Fruit fly (Drosophila melanogaster) whole organism, embryonic: ENCODE results near the gene Syx8.

ENCODE experiments used
- Asciz ChIP-seq: fragments of 200-800 bp; sonication (Bioruptor generic); optimal IDR thresholded peaks from 2 replicates; lab custom pipeline; 2017; ENCODE audit warnings: missing biosample characterization, mild to moderate bottlenecking, missing genetic modification characterization, missing genetic modification reagents
- CG10147 ChIP-seq: fragments of 200-800 bp; sonication (Bioruptor generic); optimal IDR thresholded peaks from 2 replicates; lab custom pipeline; 2019; ENCODE audit warnings: missing biosample characterization, mild to moderate bottlenecking, missing genetic modification characterization, moderate library complexity
- CG10267 ChIP-seq: fragments of 200-800 bp; sonication (Bioruptor generic); optimal IDR thresholded peaks from 2 replicates; lab custom pipeline; 2018; ENCODE audit warnings: missing biosample characterization, mild to moderate bottlenecking, missing genetic modification characterization, moderate library complexity
- CG11247 ChIP-seq: fragments of 200-800 bp; sonication (Bioruptor generic); IDR thresholded peaks from 2 replicates; pipeline ENCODE4 v1.3.6; 2022; ENCODE audit warnings: missing biosample characterization, missing genetic modification characterization
- CG11696 ChIP-seq: fragments of 200-800 bp; sonication (Bioruptor generic); IDR thresholded peaks from 2 replicates; pipeline ENCODE4 v1.3.6; 2022; ENCODE audit warnings: missing biosample characterization, missing genetic modification characterization
- CG12659 ChIP-seq: fragments of 200-800 bp; sonication (Bioruptor generic); optimal IDR thresholded peaks from 3 replicates; lab custom pipeline; 2017; ENCODE audit warnings: mild to moderate bottlenecking, missing biosample characterization, missing genetic modification reagents, missing genetic modification characterization
- CG12942 ChIP-seq: fragments of 200-800 bp; sonication (Bioruptor generic); optimal IDR thresholded peaks from 3 replicates; lab custom pipeline; 2016; ENCODE audit warnings: missing biosample characterization, missing genetic modification characterization
- CG14050 ChIP-seq: fragments of 200-800 bp; sonication (Bioruptor generic); IDR thresholded peaks from 3 replicates; pipeline ENCODE4 v1.3.6; 2022; ENCODE audit warnings: missing biosample characterization, missing genetic modification characterization
- CG14860 ChIP-seq: fragments of 200-800 bp; sonication (Bioruptor generic); IDR thresholded peaks from 3 replicates; pipeline ENCODE4 v1.3.6; 2022; ENCODE audit warnings: missing biosample characterization, missing genetic modification characterization; ENCODE audit not compliant: partially characterized antibody
- CG1602 ChIP-seq: fragments of 200-800 bp; sonication (Bioruptor generic); optimal IDR thresholded peaks from 3 replicates; lab custom pipeline; 2016; ENCODE audit warnings: missing biosample characterization, missing genetic modification characterization
- CG16813 ChIP-seq: fragments of 200-800 bp; sonication (Bioruptor generic); IDR thresholded peaks from 3 replicates; pipeline ENCODE4 v1.3.6; 2022; ENCODE audit warnings: missing biosample characterization, missing genetic modification characterization; ENCODE audit not compliant: partially characterized antibody
- CG18476 ChIP-seq: fragments of 200-800 bp; sonication (Bioruptor generic); optimal IDR thresholded peaks from 2 replicates; lab custom pipeline; 2016; ENCODE audit warnings: missing biosample characterization, mild to moderate bottlenecking, missing genetic modification characterization
- CG18599 ChIP-seq: fragments of 200-800 bp; sonication (Bioruptor generic); optimal IDR thresholded peaks from 3 replicates; lab custom pipeline; 2017; ENCODE audit warnings: missing biosample characterization, missing genetic modification characterization, mild to moderate bottlenecking, moderate library complexity, missing genetic modification reagents
- CG2129 ChIP-seq: fragments of 200-800 bp; sonication (Bioruptor generic); IDR thresholded peaks from 2 replicates; pipeline ENCODE4 v1.3.6; 2022; ENCODE audit warnings: missing biosample characterization, missing genetic modification characterization; ENCODE audit not compliant: partially characterized antibody
- CG2678 ChIP-seq: fragments of 200-800 bp; sonication (Bioruptor generic); optimal IDR thresholded peaks from 3 replicates; lab custom pipeline; 2019; ENCODE audit warnings: missing biosample characterization, mild to moderate bottlenecking, missing genetic modification characterization, moderate library complexity
- CG2875 ChIP-seq: fragments of 200-800 bp; sonication (Bioruptor generic); optimal IDR thresholded peaks from 2 replicates; lab custom pipeline; 2017; ENCODE audit warnings: missing biosample characterization, mild to moderate bottlenecking, missing genetic modification characterization, missing genetic modification reagents
- CG32767 ChIP-seq: fragments of 200-800 bp; sonication (Bioruptor generic); IDR thresholded peaks from 2 replicates; pipeline ENCODE4 v1.3.6; 2022; ENCODE audit warnings: missing biosample characterization, missing genetic modification characterization
- CG3281 ChIP-seq: fragments of 200-800 bp; sonication (Bioruptor generic); optimal IDR thresholded peaks from 3 replicates; lab custom pipeline; 2017; ENCODE audit warnings: missing biosample characterization, mild to moderate bottlenecking, missing genetic modification characterization
- CG33213 ChIP-seq: fragments of 200-800 bp; sonication (Bioruptor generic); optimal IDR thresholded peaks from 3 replicates; lab custom pipeline; 2016; ENCODE audit warnings: missing biosample characterization, missing genetic modification characterization
- CG3847 ChIP-seq: fragments of 200-800 bp; sonication (Bioruptor generic); IDR thresholded peaks from 2 replicates; pipeline ENCODE4 v1.3.6; 2022; ENCODE audit warnings: missing biosample characterization, missing genetic modification characterization
- CG4328 ChIP-seq: fragments of 200-800 bp; sonication (Bioruptor generic); optimal IDR thresholded peaks from 3 replicates; lab custom pipeline; 2017; ENCODE audit warnings: missing biosample characterization, missing genetic modification reagents, missing genetic modification characterization
- CG4820 ChIP-seq: fragments of 200-800 bp; sonication (Bioruptor generic); optimal IDR thresholded peaks from 3 replicates; lab custom pipeline; 2016; ENCODE audit warnings: missing biosample characterization, missing genetic modification characterization
- CG5953 ChIP-seq: fragments of 200-800 bp; sonication (Bioruptor generic); IDR thresholded peaks from 2 replicates; pipeline ENCODE4 v1.3.6; 2022; ENCODE audit warnings: missing biosample characterization, missing genetic modification characterization
- CG6813 ChIP-seq: fragments of 200-800 bp; sonication (Bioruptor generic); optimal IDR thresholded peaks from 2 replicates; lab custom pipeline; 2017; ENCODE audit warnings: missing biosample characterization, missing genetic modification characterization, mild to moderate bottlenecking, moderate library complexity, missing genetic modification reagents
- CG6854 ChIP-seq: fragments of 200-800 bp; sonication (Bioruptor generic); optimal IDR thresholded peaks from 3 replicates; lab custom pipeline; 2017; ENCODE audit warnings: missing biosample characterization, mild to moderate bottlenecking, missing genetic modification characterization
- H2.0 ChIP-seq: fragments of 200-800 bp; sonication (Bioruptor generic); IDR thresholded peaks from 2 replicates; pipeline ENCODE4 v1.3.6; 2022; ENCODE audit warnings: missing biosample characterization, missing genetic modification characterization
- Lhr ChIP-seq: fragments of 200-800 bp; sonication (Bioruptor generic); optimal IDR thresholded peaks from 3 replicates; lab custom pipeline; 2017; ENCODE audit warnings: mild to moderate bottlenecking, missing biosample characterization, missing genetic modification reagents, missing genetic modification characterization
- Mes4 ChIP-seq: fragments of 200-800 bp; sonication (Bioruptor generic); optimal IDR thresholded peaks from 2 replicates; lab custom pipeline; 2016; ENCODE audit warnings: missing biosample characterization, missing genetic modification characterization
- NC2α ChIP-seq: fragments of 200-800 bp; sonication (Bioruptor generic); optimal IDR thresholded peaks from 2 replicates; lab custom pipeline; 2016; ENCODE audit warnings: missing biosample characterization, missing genetic modification characterization
- Nf-YB ChIP-seq: fragments of 200-800 bp; sonication (Bioruptor generic); optimal IDR thresholded peaks from 3 replicates; lab custom pipeline; 2019; ENCODE audit warnings: missing biosample characterization, mild to moderate bottlenecking, missing genetic modification characterization, moderate library complexity
- Oli ChIP-seq: fragments of 200-800 bp; sonication (Bioruptor generic); optimal IDR thresholded peaks from 2 replicates; lab custom pipeline; 2018; ENCODE audit warnings: missing biosample characterization, mild to moderate bottlenecking, missing genetic modification characterization, moderate library complexity
- Sry-β ChIP-seq: fragments of 200-800 bp; sonication (Bioruptor generic); optimal IDR thresholded peaks from 2 replicates; lab custom pipeline; 2018; ENCODE audit warnings: missing biosample characterization, mild to moderate bottlenecking, missing genetic modification characterization, moderate library complexity
- Tbp ChIP-seq: fragments of >200 bp; optimal IDR thresholded peaks from 2 replicates; lab custom pipeline; 2018; ENCODE audit warnings: missing biosample characterization, missing genetic modification characterization
- abd-A ChIP-seq: fragments of 200-800 bp; sonication (Bioruptor generic); optimal IDR thresholded peaks from 3 replicates; lab custom pipeline; 2019; ENCODE audit warnings: missing biosample characterization, mild to moderate bottlenecking, missing genetic modification characterization, moderate library complexity
- al ChIP-seq: fragments of 200-800 bp; sonication (Bioruptor generic); IDR thresholded peaks from 2 replicates; pipeline ENCODE4 v1.3.6; 2022; ENCODE audit warnings: missing biosample characterization, missing genetic modification characterization
- aop ChIP-seq: fragments of 200-800 bp; sonication (Bioruptor generic); IDR thresholded peaks from 2 replicates; pipeline ENCODE4 v1.3.6; 2022; ENCODE audit warnings: missing biosample characterization, missing genetic modification characterization
- ap ChIP-seq: fragments of 200-800 bp; sonication (Bioruptor generic); IDR thresholded peaks from 2 replicates; pipeline ENCODE4 v1.3.6; 2022; ENCODE audit warnings: missing biosample characterization, missing genetic modification characterization
- az2 ChIP-seq: fragments of 200-800 bp; sonication (Bioruptor generic); optimal IDR thresholded peaks from 3 replicates; lab custom pipeline; 2016; ENCODE audit warnings: missing biosample characterization, missing genetic modification characterization
- dmrt11E ChIP-seq: fragments of 200-800 bp; sonication (Bioruptor generic); optimal IDR thresholded peaks from 3 replicates; lab custom pipeline; 2018; ENCODE audit warnings: missing biosample characterization, mild to moderate bottlenecking, missing genetic modification characterization, moderate library complexity
- fd64A ChIP-seq: fragments of 200-800 bp; sonication (Bioruptor generic); optimal IDR thresholded peaks from 3 replicates; lab custom pipeline; 2018; ENCODE audit warnings: missing biosample characterization, mild to moderate bottlenecking, missing genetic modification characterization
- gsb ChIP-seq: fragments of 200-800 bp; sonication (Bioruptor generic); IDR thresholded peaks from 2 replicates; pipeline ENCODE4 v1.3.6; 2022; ENCODE audit warnings: missing biosample characterization, missing genetic modification characterization
- her ChIP-seq: fragments of 200-800 bp; sonication (Bioruptor generic); optimal IDR thresholded peaks from 2 replicates; lab custom pipeline; 2016; ENCODE audit warnings: missing biosample characterization, missing genetic modification characterization
- ken ChIP-seq: fragments of 200-800 bp; sonication (Bioruptor generic); IDR thresholded peaks from 3 replicates; pipeline ENCODE4 v1.3.6; 2022; ENCODE audit warnings: missing biosample characterization, missing genetic modification characterization
- klu ChIP-seq: fragments of 200-800 bp; sonication (Bioruptor generic); IDR thresholded peaks from 2 replicates; pipeline ENCODE4 v1.3.6; 2022; ENCODE audit warnings: missing biosample characterization, missing genetic modification characterization
- knrl ChIP-seq: fragments of 200-800 bp; sonication (Bioruptor generic); IDR thresholded peaks from 3 replicates; pipeline ENCODE4 v1.3.6; 2022; ENCODE audit warnings: missing biosample characterization, missing genetic modification characterization; ENCODE audit not compliant: partially characterized antibody
- repo ChIP-seq: fragments of 200-800 bp; sonication (Bioruptor generic); optimal IDR thresholded peaks from 2 replicates; lab custom pipeline; 2016; ENCODE audit warnings: missing biosample characterization, missing genetic modification characterization
- sqz ChIP-seq: fragments of 200-800 bp; sonication (Bioruptor generic); optimal IDR thresholded peaks from 3 replicates; lab custom pipeline; 2018; ENCODE audit warnings: missing biosample characterization, mild to moderate bottlenecking, missing genetic modification characterization
- toy ChIP-seq: fragments of 200-800 bp; sonication (Bioruptor generic); IDR thresholded peaks from 2 replicates; pipeline ENCODE4 v1.3.6; 2022; ENCODE audit warnings: missing biosample characterization, missing genetic modification characterization
- vfl ChIP-seq: fragments of 200-800 bp; sonication (Bioruptor generic); optimal IDR thresholded peaks from 2 replicates; lab custom pipeline; 2016; ENCODE audit warnings: missing biosample characterization, missing genetic modification characterization
- wek ChIP-seq: fragments of 200-800 bp; sonication (Bioruptor generic); optimal IDR thresholded peaks from 3 replicates; lab custom pipeline; 2018; ENCODE audit warnings: missing biosample characterization, mild to moderate bottlenecking, missing genetic modification characterization, moderate library complexity
- zen2 ChIP-seq: fragments of 200-800 bp; sonication (Bioruptor generic); IDR thresholded peaks from 3 replicates; pipeline ENCODE4 v1.3.6; 2022; ENCODE audit warnings: missing biosample characterization, missing genetic modification characterization; ENCODE audit not compliant: partially characterized antibody
- zfh1 ChIP-seq: fragments of 200-800 bp; sonication (Bioruptor generic); IDR thresholded peaks from 3 replicates; pipeline ENCODE4 v1.3.6; 2022; ENCODE audit warnings: missing biosample characterization, missing genetic modification characterization

Syx8 gene

DNA sequence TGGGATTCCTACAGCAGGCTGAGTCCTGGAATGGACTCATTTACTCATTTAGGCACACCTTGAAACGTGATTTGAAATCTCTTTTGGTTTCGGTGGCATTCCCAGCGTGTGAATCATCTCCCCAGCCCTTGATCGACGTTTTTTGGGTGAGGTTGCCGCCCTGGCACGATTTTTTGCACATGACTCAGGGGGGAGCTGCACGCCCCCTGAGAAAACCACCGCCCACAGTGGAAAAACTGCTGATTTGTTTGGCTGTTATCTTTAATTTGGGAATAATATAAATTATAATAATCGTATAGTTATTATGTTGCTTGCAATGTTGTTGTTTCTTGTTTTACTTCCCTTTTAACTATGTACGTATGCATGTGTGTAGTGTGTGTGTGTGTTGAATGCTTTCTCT lies 26.1 kb upstream of the Syx8 start (continued):
- no peak for TF ChIP-seq dmrt11E (tag; lab: Kevin White, UChicago)
- no peak for TF ChIP-seq ap
- TF ChIP-seq zen2 (GFP tag; lab: Robert Waterston, UW), result no peak
- no peak for TF ChIP-seq vfl
- TF ChIP-seq Mes4, result no peak
- no peak for TF ChIP-seq klu
- TF ChIP-seq CG5953, result no peak
- no peak for TF ChIP-seq ken (GFP tag; lab: Robert Waterston, UW)
- TF ChIP-seq CG33213 (GFP tag; lab: Kevin White, UChicago), result no peak
- TF ChIP-seq CG2875, result no peak
- no peak for TF ChIP-seq Sry-β (GFP tag; lab: Kevin White, UChicago)
- no peak for TF ChIP-seq CG10147 (GFP tag; lab: Kevin White, UChicago)
- no peak for TF ChIP-seq CG2678 (tag; lab: Kevin White, UChicago)
- no peak for TF ChIP-seq CG2129 (GFP tag; lab: Robert Waterston, UW)
- TF ChIP-seq knrl, result no peak
- peak; percentile 42 for TF ChIP-seq CG3281 (GFP tag; lab: Kevin White, UChicago)
- no peak for TF ChIP-seq Oli (tag; lab: Kevin White, UChicago)
- no peak for TF ChIP-seq CG10267
- no peak for TF ChIP-seq NC2α (GFP tag; lab: Kevin White, UChicago)
- no peak for TF ChIP-seq abd-A (tag; lab: Kevin White, UChicago)
- TF ChIP-seq CG6813 (GFP tag; lab: Kevin White, UChicago), result no peak
- TF ChIP-seq sqz (GFP tag; lab: Kevin White, UChicago), result no peak
- no peak for TF ChIP-seq CG14860 (GFP tag; lab: Robert Waterston, UW)
- TF ChIP-seq gsb, result no peak
- TF ChIP-seq fd64A, result no peak
- no peak for TF ChIP-seq CG12659 (GFP tag; lab: Kevin White, UChicago)
- TF ChIP-seq CG18476 (GFP tag; lab: Kevin White, UChicago), result no peak
- TF ChIP-seq zfh1, result no peak
- TF ChIP-seq CG16813 (GFP tag; lab: Robert Waterston, UW), result no peak
- no peak for TF ChIP-seq aop (GFP tag; lab: Robert Waterston, UW)
- no peak for TF ChIP-seq CG6854 (GFP tag; lab: Kevin White, UChicago)
- no peak for TF ChIP-seq repo (GFP tag; lab: Kevin White, UChicago)
- no peak for TF ChIP-seq CG14050 (GFP tag; lab: Robert Waterston, UW)
- TF ChIP-seq CG11696 (GFP tag; lab: Robert Waterston, UW), result no peak
- no peak for TF ChIP-seq CG1602 (GFP tag; lab: Kevin White, UChicago)
- TF ChIP-seq CG4328 (GFP tag; lab: Kevin White, UChicago), result no peak
- no peak for TF ChIP-seq CG3847 (GFP tag; lab: Robert Waterston, UW)
- no peak for TF ChIP-seq H2.0 (GFP tag; lab: Robert Waterston, UW)
- 0 out of 2 replicates have a peak, but pooled peaks have one; percentile 31 for TF ChIP-seq al
- TF ChIP-seq Asciz, result no peak
- no peak for TF ChIP-seq CG32767 (GFP tag; lab: Robert Waterston, UW)
- no peak for TF ChIP-seq CG12942 (GFP tag; lab: Kevin White, UChicago)
- TF ChIP-seq CG4820 (GFP tag; lab: Kevin White, UChicago), result no peak
- no peak for TF ChIP-seq wek (GFP tag; lab: Kevin White, UChicago)
- TF ChIP-seq her, result no peak
- TF ChIP-seq toy (GFP tag; lab: Robert Waterston, UW), result no peak
- no peak for TF ChIP-seq CG18599 (GFP tag; lab: Kevin White, UChicago)
- TF ChIP-seq az2 (GFP tag; lab: Kevin White, UChicago), result no peak
- no peak for TF ChIP-seq Tbp (GFP tag; lab: Kevin White, UChicago)
- no peak for TF ChIP-seq Lhr
- TF ChIP-seq Nf-YB (GFP tag; lab: Kevin White, UChicago), result no peak
- TF ChIP-seq CG11247, result no peak
